Fruit fly (Drosophila melanogaster): ENCODE results near the gene Mgat2.

Gene Mgat2

DNA sequence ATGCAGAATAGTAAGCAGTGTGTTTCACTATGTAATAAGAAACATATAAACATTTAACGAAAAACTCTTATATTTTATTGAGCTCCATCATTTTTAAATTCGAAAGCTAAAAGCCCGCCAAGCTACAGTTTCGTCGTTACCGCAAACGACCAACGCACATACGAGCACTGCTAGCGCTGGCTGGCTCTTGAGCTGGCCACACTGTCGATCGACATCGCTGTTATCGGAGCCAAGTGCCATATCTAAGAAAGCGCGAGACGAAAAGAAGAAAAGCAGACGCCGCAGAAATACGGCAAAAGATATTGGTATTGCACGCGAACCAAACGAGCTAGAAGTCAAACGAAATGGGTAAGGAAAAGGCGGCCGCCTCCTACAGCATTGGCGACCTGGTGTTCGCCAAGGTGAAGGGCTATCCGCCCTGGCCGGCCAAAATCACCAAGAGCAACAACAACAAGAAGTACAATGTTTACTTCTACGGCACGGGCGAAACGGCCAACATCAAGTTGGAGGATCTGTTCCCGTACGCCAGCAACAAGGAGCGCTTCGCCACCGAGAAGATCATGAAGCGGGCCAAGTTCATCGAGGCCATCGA lies 30.5 kb upstream of the Mgat2 start, which contains the start of gene Jasper (continued):
- TF ChIP-seq p53 (GFP tag; optimal IDR thresholded peaks at IDR 0.05) (peak; percentile 27), CG10543 (GFP tag; optimal IDR thresholded peaks at IDR 0.05) (no peak), Kr (GFP tag; optimal IDR thresholded peaks at IDR 0.05) (no peak), CG3847 (GFP tag; IDR thresholded peaks at IDR 0.05) (peak; percentile 37; the same call in 1 of the 2 replicates), CG10654 (GFP tag; optimal IDR thresholded peaks at IDR 0.05) (peak; percentile 18), Oli (tag; optimal IDR thresholded peaks at IDR 0.05) (no peak), CG2678 (tag; optimal IDR thresholded peaks at IDR 0.05) (no peak), ken (GFP tag; IDR thresholded peaks at IDR 0.05) (no peak), nom (GFP tag; optimal IDR thresholded peaks at IDR 0.05) (peak; percentile 43), CTCF (GFP tag; optimal IDR thresholded peaks at IDR 0.05) (peak; percentile 15), pzg (GFP tag; optimal IDR thresholded peaks at IDR 0.05) (peak; percentile 99), ATbp (GFP tag; optimal IDR thresholded peaks at IDR 0.05) (no peak), HLH54F (GFP tag; optimal IDR thresholded peaks at IDR 0.05) (no peak), CG9437 (GFP tag; optimal IDR thresholded peaks at IDR 0.05) (no peak), E2f2 (GFP tag; IDR thresholded peaks at IDR 0.05) (peak; percentile 100), zen2 (GFP tag; IDR thresholded peaks at IDR 0.05; ENCODE audit: partially characterized antibody) (no peak), Myb (GFP tag; optimal IDR thresholded peaks at IDR 0.05) (peak; percentile 87), lbe (GFP tag; optimal IDR thresholded peaks at IDR 0.05) (no peak), TFAM (GFP tag; optimal IDR thresholded peaks at IDR 0.05) (no peak), oc (tag; optimal IDR thresholded peaks at IDR 0.05) (no peak), CG7928 (GFP tag; optimal IDR thresholded peaks at IDR 0.05) (no peak), E2f1 (GFP tag; IDR thresholded peaks at IDR 0.05) (no peak), CG34422 (GFP tag; IDR thresholded peaks at IDR 0.05) (peak; percentile 67; the same call in 1 of the 3 replicates), hbn (GFP tag; IDR thresholded peaks at IDR 0.05; ENCODE audit: partially characterized antibody) (no peak), Adf1 (GFP tag; IDR thresholded peaks at IDR 0.05) (peak; percentile 20; the same call in 1 of the 2 replicates), repo (GFP tag; optimal IDR thresholded peaks at IDR 0.05) (no peak), tup (GFP tag; optimal IDR thresholded peaks at IDR 0.05) (no peak), ro (GFP tag; IDR thresholded peaks at IDR 0.05) (no peak), dm (GFP tag; optimal IDR thresholded peaks at IDR 0.05) (peak; percentile 14), pros (GFP tag; optimal IDR thresholded peaks at IDR 0.05) (no peak), CG15514 (GFP tag; optimal IDR thresholded peaks at IDR 0.05) (peak; percentile 88), sima (GFP tag; optimal IDR thresholded peaks at IDR 0.05) (no peak), fru (optimal IDR thresholded peaks at IDR 0.05) (no peak), nerfin-2 (GFP tag; IDR thresholded peaks at IDR 0.05; ENCODE audit: partially characterized antibody) (no peak), insv (GFP tag; optimal IDR thresholded peaks at IDR 0.05) (no peak), CG17186 (GFP tag; optimal IDR thresholded peaks at IDR 0.05) (peak; percentile 94), CG15073 (GFP tag; optimal IDR thresholded peaks at IDR 0.05) (no peak), ems (GFP tag; optimal IDR thresholded peaks at IDR 0.05) (no peak), BtbVII (GFP tag; optimal IDR thresholded peaks at IDR 0.05) (no peak), luna (GFP tag; optimal IDR thresholded peaks at IDR 0.05) (no peak), CG6254 (GFP tag; optimal IDR thresholded peaks at IDR 0.05) (peak; percentile 71), CG8281 (tag; optimal IDR thresholded peaks at IDR 0.05) (no peak), CG31365 (tag; optimal IDR thresholded peaks at IDR 0.05) (no peak), Hey (tag; optimal IDR thresholded peaks at IDR 0.05) (no peak), CG7839 (tag; optimal IDR thresholded peaks at IDR 0.05) (no peak), twi (tag; optimal IDR thresholded peaks at IDR 0.05) (no peak), ftz-f1 (GFP tag; optimal IDR thresholded peaks at IDR 0.05) (peak; percentile 16), CG2120 (GFP tag; optimal IDR thresholded peaks at IDR 0.05) (peak; percentile 46), fd96Cb (tag; optimal IDR thresholded peaks at IDR 0.05) (no peak), CG8290 (GFP tag; optimal IDR thresholded peaks at IDR 0.05) (no peak), CG8290 (tag; optimal IDR thresholded peaks at IDR 0.05) (peak in 1 of 2 experiments; percentile 55)

Data from whole organism, embryonic.